Worm (Caenorhabditis elegans) whole organism, mixed stage, embryonic: ENCODE data around the gene F26F2.8.

ENCODE experiments used
- ceh-43 ChIP-seq: fragments of 200-800 bp; sonication (Bioruptor generic); optimal IDR thresholded peaks from 2 replicates; lab custom pipeline; 2018; ENCODE audit warnings: mild to moderate bottlenecking, missing genetic modification characterization, moderate library complexity, missing compliant biosample characterization
- drap-1 ChIP-seq: fragments of 200-800 bp; sonication (Bioruptor generic); optimal IDR thresholded peaks from 3 replicates; lab custom pipeline; 2018; ENCODE audit warnings: mild to moderate bottlenecking, missing genetic modification characterization, missing compliant biosample characterization
- elt-3 ChIP-seq: fragments of 150-350 bp; optimal IDR thresholded peaks from 2 replicates; lab custom pipeline; 2014; ENCODE audit warnings: missing biosample characterization, missing genetic modification characterization
- lin-13 ChIP-seq: fragments of 150-350 bp; optimal IDR thresholded peaks from 2 replicates; lab custom pipeline; 2014; ENCODE audit warnings: missing biosample characterization, missing genetic modification characterization
- lsy-2 ChIP-seq: fragments of 150-350 bp; optimal IDR thresholded peaks from 2 replicates; lab custom pipeline; 2014; ENCODE audit warnings: missing biosample characterization, missing genetic modification characterization
- mab-5 ChIP-seq: fragments of 150-350 bp; optimal IDR thresholded peaks from 2 replicates; lab custom pipeline; 2014; ENCODE audit warnings: missing biosample characterization, missing genetic modification characterization
- mep-1 ChIP-seq: fragments of 150-350 bp; optimal IDR thresholded peaks from 2 replicates; lab custom pipeline; 2017; ENCODE audit warnings: missing biosample characterization, missing genetic modification reagents, missing genetic modification characterization, inconsistent platforms
- nhr-76 ChIP-seq: sonication (generic microtip); optimal IDR thresholded peaks from 2 replicates; lab custom pipeline; 2017; ENCODE audit warnings: missing biosample characterization, missing genetic modification characterization
- pha-4 ChIP-seq: fragments of 150-350 bp; optimal IDR thresholded peaks from 2 replicates; lab custom pipeline; 2018; ENCODE audit warnings: missing biosample characterization, missing genetic modification reagents, missing genetic modification characterization

DNA sequence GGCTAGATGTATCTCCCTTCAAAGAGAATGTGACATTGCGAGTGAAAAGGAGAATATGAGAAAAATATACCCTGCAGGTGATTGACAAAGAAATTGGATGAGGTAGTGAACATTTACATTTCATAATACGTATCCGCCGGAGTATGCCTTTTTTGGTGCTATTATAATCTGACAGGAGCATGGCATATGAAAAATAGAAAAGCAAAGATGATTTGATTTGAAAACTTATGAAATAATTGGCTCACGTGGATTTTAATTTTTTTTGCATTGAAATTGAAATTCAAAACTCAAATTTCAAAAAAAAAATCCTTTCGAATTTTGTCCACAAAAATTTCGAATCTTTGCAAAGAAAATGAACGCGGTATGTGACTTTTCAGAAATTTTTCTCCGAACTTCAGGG is 23.7 kb downstream of the F26F2.8 start, which contains the start of gene ttr-11:
- TF ChIP-seq pha-4 (tag; lab: Kevin White, UChicago) (no peak), mep-1 (no peak), lsy-2 (tag; lab: Kevin White, UChicago) (no peak), lin-13 (no peak), elt-3 (tag; lab: Kevin White, UChicago) (no peak), nhr-76 (no peak), drap-1 (GFP tag; lab: Kevin White, UChicago) (no peak), mab-5 (tag; lab: Kevin White, UChicago) (no peak), ceh-43 (no peak)
